Worm (Caenorhabditis elegans): Measurements from ENCODE around the gene C23G10.5.

DNA sequence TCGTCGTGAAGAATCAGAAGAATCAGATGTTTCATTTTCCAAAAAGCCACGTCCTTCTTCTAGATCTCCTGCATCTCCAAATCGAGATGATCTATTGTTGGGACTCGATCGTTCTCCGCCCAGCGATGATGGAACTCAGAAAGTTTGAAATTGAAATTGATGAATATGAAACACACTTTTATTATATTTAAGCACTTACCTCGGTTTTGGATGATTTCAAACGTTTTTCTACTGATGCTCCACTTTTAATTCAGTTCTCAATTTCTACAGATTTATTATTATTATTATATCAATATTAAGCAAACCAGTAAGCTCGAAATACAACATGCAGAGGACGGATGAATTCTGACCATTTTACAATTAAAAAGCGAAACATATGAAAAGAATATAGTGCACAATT lies 36.3 kb upstream of the C23G10.5 start:
- TF ChIP-seq ama-1 (optimal IDR thresholded peaks at IDR 0.05) (no peak), hmbx-1 (tag; optimal IDR thresholded peaks at IDR 0.05) (no peak), aly-1 (tag; optimal IDR thresholded peaks at IDR 0.05) (no peak), B0310.2 (tag; optimal IDR thresholded peaks at IDR 0.05) (no peak), hmg-4 (GFP tag; optimal IDR thresholded peaks at IDR 0.05) (no peak), tbx-11 (GFP tag; IDR thresholded peaks at IDR 0.05) (no peak), ceh-13 (GFP tag; optimal IDR thresholded peaks at IDR 0.05) (no peak)
